Fruit fly (Drosophila melanogaster) whole organism, adult: ENCODE results near the gene inaF-A.
A peak's percentile ranks its signal among the peaks of the same experiment; 100 is the strongest.

Experiments
- CG11617 ChIP-seq: fragments of 200-800 bp; sonication (Bioruptor generic); optimal IDR thresholded peaks from 2 replicates; lab custom pipeline; 2017; ENCODE audit warnings: mild to moderate bottlenecking, missing biosample characterization, missing genetic modification reagents, missing genetic modification characterization
- CG12768 ChIP-seq: fragments of 200-800 bp; sonication (Bioruptor generic); optimal IDR thresholded peaks from 2 replicates; lab custom pipeline; 2017; ENCODE audit warnings: missing biosample characterization, missing genetic modification characterization, mild to moderate bottlenecking, moderate library complexity, missing genetic modification reagents
- CG14711 ChIP-seq: fragments of 200-800 bp; sonication (Bioruptor generic); optimal IDR thresholded peaks from 2 replicates; lab custom pipeline; 2018; ENCODE audit warnings: missing biosample characterization, mild to moderate bottlenecking, missing genetic modification characterization, moderate library complexity
- CG1620 ChIP-seq: fragments of 200-800 bp; sonication (Bioruptor generic); optimal IDR thresholded peaks from 2 replicates; lab custom pipeline; 2016; ENCODE audit warnings: missing biosample characterization, missing genetic modification characterization
- CG33017 ChIP-seq: fragments of 200-800 bp; sonication (Bioruptor generic); optimal IDR thresholded peaks from 2 replicates; lab custom pipeline; 2018; ENCODE audit warnings: missing biosample characterization, mild to moderate bottlenecking, missing genetic modification characterization, moderate library complexity
- CG5204 ChIP-seq: fragments of 200-800 bp; sonication (Bioruptor generic); optimal IDR thresholded peaks from 2 replicates; lab custom pipeline; 2016; ENCODE audit warnings: missing biosample characterization, missing genetic modification characterization
- CG7045 ChIP-seq: fragments of 200-800 bp; sonication (Bioruptor generic); optimal IDR thresholded peaks from 2 replicates; lab custom pipeline; 2017; ENCODE audit warnings: missing biosample characterization, mild to moderate bottlenecking, missing genetic modification characterization
- CG7101 ChIP-seq: fragments of 200-800 bp; sonication (Bioruptor generic); optimal IDR thresholded peaks from 2 replicates; lab custom pipeline; 2018; ENCODE audit warnings: missing biosample characterization, mild to moderate bottlenecking, missing genetic modification characterization, moderate library complexity
- Clk ChIP-seq: fragments of 200-800 bp; sonication (Bioruptor generic); optimal IDR thresholded peaks from 2 replicates; lab custom pipeline; 2017; ENCODE audit warnings: missing biosample characterization, missing genetic modification characterization
- Crg-1 ChIP-seq: fragments of 200-800 bp; sonication (Bioruptor generic); optimal IDR thresholded peaks from 2 replicates; lab custom pipeline; 2016; ENCODE audit warnings: missing biosample characterization, missing genetic modification characterization
- Hr96 ChIP-seq: fragments of 200-800 bp; sonication (Bioruptor generic); optimal IDR thresholded peaks from 2 replicates; lab custom pipeline; 2016; ENCODE audit warnings: missing biosample characterization, missing genetic modification characterization
- Mnt ChIP-seq: fragments of 200-800 bp; sonication (Bioruptor generic); optimal IDR thresholded peaks from 2 replicates; lab custom pipeline; 2016; ENCODE audit warnings: missing biosample characterization, mild to moderate bottlenecking, missing genetic modification characterization
- bab1 ChIP-seq: fragments of 200-800 bp; sonication (Bioruptor generic); optimal IDR thresholded peaks from 3 replicates; lab custom pipeline; 2019; ENCODE audit warnings: missing biosample characterization, mild to moderate bottlenecking, missing genetic modification characterization, moderate library complexity
- cic ChIP-seq: fragments of 200-800 bp; sonication (Bioruptor generic); optimal IDR thresholded peaks from 2 replicates; lab custom pipeline; 2017; ENCODE audit warnings: missing biosample characterization, mild to moderate bottlenecking, missing genetic modification characterization, moderate library complexity
- cnc ChIP-seq, 2 experiments: fragments of >200 bp; optimal IDR thresholded peaks; 2 replicates each; lab custom pipeline; 2017
- kay ChIP-seq: fragments of 200-800 bp; sonication (Bioruptor generic); peaks from one replicate; lab custom pipeline; 2016; ENCODE audit warnings: missing biosample characterization, missing genetic modification characterization, borderline replicate concordance
- ovo ChIP-seq: fragments of 200-800 bp; sonication (Bioruptor generic); optimal IDR thresholded peaks from 2 replicates; lab custom pipeline; 2016; ENCODE audit warnings: missing biosample characterization, missing genetic modification characterization
- pad ChIP-seq: fragments of 200-800 bp; sonication (Bioruptor generic); optimal IDR thresholded peaks from 3 replicates; lab custom pipeline; 2017; ENCODE audit warnings: missing biosample characterization, missing genetic modification characterization, mild to moderate bottlenecking, moderate library complexity, missing genetic modification reagents
- tj ChIP-seq: fragments of 200-800 bp; sonication (Bioruptor generic); optimal IDR thresholded peaks from 3 replicates; lab custom pipeline; 2017; ENCODE audit warnings: missing biosample characterization, mild to moderate bottlenecking, missing genetic modification characterization, moderate library complexity
- toe ChIP-seq: fragments of 200-800 bp; sonication (Bioruptor generic); optimal IDR thresholded peaks from 2 replicates; lab custom pipeline; 2016; ENCODE audit warnings: missing biosample characterization, missing genetic modification characterization

Gene inaF-A

DNA sequence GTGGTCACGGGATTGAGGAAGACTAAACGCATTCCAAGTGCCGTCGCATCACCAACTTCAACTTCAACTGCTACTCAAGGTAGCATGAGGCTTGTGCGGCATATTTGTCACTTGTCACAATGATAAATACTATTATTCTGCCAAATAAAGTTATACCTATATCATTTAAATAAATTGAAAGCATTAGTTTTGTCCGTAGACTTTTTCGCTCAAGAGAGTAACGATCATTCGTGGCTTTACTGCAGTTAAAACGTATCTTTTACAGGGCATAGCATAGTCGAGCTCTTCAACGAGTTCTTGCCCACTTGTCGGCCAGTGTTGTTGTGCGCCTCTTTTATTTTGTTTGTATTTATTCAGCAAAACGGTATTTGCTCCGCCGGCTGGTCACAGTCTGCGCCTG is 2.7 kb upstream of the inaF-A start:
- TF ChIP-seq ovo (GFP tag; lab: Kevin White, UChicago) = no peak
- no peak for TF ChIP-seq Hr96 (GFP tag; lab: Kevin White, UChicago)
- no peak for TF ChIP-seq CG12768
- no peak for TF ChIP-seq Clk
- no peak for TF ChIP-seq kay (GFP tag; lab: Kevin White, UChicago)
- TF ChIP-seq pad (GFP tag; lab: Kevin White, UChicago) = no peak
- no peak for TF ChIP-seq CG1620 (GFP tag; lab: Kevin White, UChicago)
- no peak for TF ChIP-seq Mnt
- TF ChIP-seq Crg-1 (GFP tag; lab: Kevin White, UChicago) = no peak
- TF ChIP-seq bab1 (GFP tag; lab: Kevin White, UChicago) = no peak
- no peak for TF ChIP-seq tj (GFP tag; lab: Kevin White, UChicago)
- TF ChIP-seq CG14711 (tag; lab: Kevin White, UChicago) = no peak
- no peak for TF ChIP-seq CG7101 (tag; lab: Kevin White, UChicago)
- no peak for TF ChIP-seq CG33017 (tag; lab: Kevin White, UChicago)
- TF ChIP-seq cic (GFP tag; lab: Kevin White, UChicago) = no peak
- TF ChIP-seq cnc (optimal IDR thresholded peaks at IDR 0.05; lab: Kevin White, UChicago) = no peak
- TF ChIP-seq CG11617 = no peak
- no peak for TF ChIP-seq toe (GFP tag; lab: Kevin White, UChicago)

DNA sequence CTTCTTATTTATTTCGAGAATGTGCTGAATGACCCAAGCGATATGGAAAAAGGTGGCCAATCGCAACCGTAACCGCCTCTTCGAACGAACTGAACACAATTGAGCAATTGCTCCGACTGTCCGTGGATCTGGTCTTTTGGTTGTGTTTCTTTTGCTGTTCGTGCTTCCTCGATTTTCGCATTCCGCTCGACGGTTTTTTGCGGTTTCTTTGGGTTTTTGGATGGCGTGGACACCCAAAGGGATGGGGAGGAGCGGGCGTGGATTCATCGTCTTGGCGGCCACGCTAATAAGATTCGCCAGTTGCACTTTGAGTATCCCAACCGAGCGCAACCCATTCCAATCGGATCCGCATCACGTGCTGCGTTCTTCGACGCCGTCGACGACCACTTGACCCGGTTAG is 1.0 kb downstream of the inaF-A start, which contains the start of gene inaF-B:
TSS of gene inaF-B (minus strand) at position 101 of the 400 bp plus-strand sequence.
- no peak for TF ChIP-seq toe (GFP tag; lab: Kevin White, UChicago)
- TF ChIP-seq CG12768 = no peak
- no peak for TF ChIP-seq Mnt
- no peak for TF ChIP-seq CG7045
- TF ChIP-seq Hr96 (GFP tag; lab: Kevin White, UChicago) = no peak
- no peak for TF ChIP-seq tj (GFP tag; lab: Kevin White, UChicago)
- TF ChIP-seq ovo (GFP tag; lab: Kevin White, UChicago) = no peak
- TF ChIP-seq kay (GFP tag; lab: Kevin White, UChicago) = no peak
- TF ChIP-seq CG33017 (tag; lab: Kevin White, UChicago) = no peak
- no peak for TF ChIP-seq CG14711 (tag; lab: Kevin White, UChicago)
- TF ChIP-seq cnc (optimal IDR thresholded peaks at IDR 0.05; lab: Kevin White, UChicago) = no peak
- TF ChIP-seq bab1 (GFP tag; lab: Kevin White, UChicago) = no peak
- no peak for TF ChIP-seq Crg-1 (GFP tag; lab: Kevin White, UChicago)
- TF ChIP-seq CG7101 (tag; lab: Kevin White, UChicago) = no peak
- TF ChIP-seq cic (GFP tag; lab: Kevin White, UChicago) = no peak
- no peak for TF ChIP-seq CG11617
- TF ChIP-seq CG5204 (GFP tag; lab: Kevin White, UChicago) = no peak
- no peak for TF ChIP-seq CG1620 (GFP tag; lab: Kevin White, UChicago)
- TF ChIP-seq Clk = no peak
- TF ChIP-seq pad (GFP tag; lab: Kevin White, UChicago) = no peak

DNA sequence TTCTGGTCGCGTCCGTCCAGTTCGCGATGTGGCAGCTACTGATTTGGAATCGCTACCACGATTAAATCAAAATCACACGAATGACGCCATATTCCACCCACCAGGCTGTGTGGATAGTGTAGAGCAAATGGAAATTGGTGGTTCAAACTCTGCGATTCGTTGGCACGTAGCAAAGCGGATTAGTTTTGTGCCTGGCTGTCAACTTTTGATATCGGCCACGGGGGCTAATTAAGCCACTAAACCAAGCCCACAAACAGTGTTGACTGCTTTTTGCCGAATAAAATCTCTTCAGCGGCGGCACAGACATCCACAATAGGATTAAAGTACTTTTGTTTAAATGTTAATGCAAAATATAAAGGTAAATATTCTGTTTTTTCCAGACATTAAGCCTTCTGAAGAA is 2.0 kb downstream of the inaF-A start, which contains the start of gene inaF-C:
TSS of gene inaF-C (minus strand) at position 101 of the 400 bp plus-strand sequence.
- no peak for TF ChIP-seq toe (GFP tag; lab: Kevin White, UChicago)
- TF ChIP-seq CG12768 = no peak
- TF ChIP-seq ovo (GFP tag; lab: Kevin White, UChicago) = no peak
- no peak for TF ChIP-seq CG14711 (tag; lab: Kevin White, UChicago)
- TF ChIP-seq Clk = no peak

DNA sequence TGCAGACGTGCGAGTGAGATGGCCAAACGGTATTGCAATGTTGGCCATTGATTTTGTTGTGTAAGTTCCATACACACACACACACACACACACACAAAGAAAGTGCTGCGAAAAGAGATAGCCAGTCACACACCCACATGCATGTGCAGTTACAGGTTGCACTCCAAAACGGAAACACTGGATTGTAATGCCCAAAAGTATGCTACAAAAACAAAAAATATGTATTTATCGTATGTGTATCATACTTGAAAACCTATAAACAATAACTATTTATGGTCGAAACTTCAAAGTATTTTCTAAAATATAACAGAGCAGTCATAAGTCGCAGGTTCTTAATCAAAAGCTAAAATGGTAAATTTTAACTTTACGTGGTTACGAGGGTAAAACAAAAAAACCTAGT is 3.7 kb downstream of the inaF-A start:
- TF ChIP-seq CG7045 (peak; percentile 58), CG1620 (GFP tag; lab: Kevin White, UChicago) (no peak), cnc (optimal IDR thresholded peaks at IDR 0.05; lab: Kevin White, UChicago) (no peak), toe (GFP tag; lab: Kevin White, UChicago) (no peak), CG7101 (tag; lab: Kevin White, UChicago) (peak; percentile 23), bab1 (GFP tag; lab: Kevin White, UChicago) (no peak), CG33017 (tag; lab: Kevin White, UChicago) (no peak), cic (GFP tag; lab: Kevin White, UChicago) (no peak), CG14711 (tag; lab: Kevin White, UChicago) (no peak), CG5204 (GFP tag; lab: Kevin White, UChicago) (peak; percentile 57), CG12768 (peak; percentile 38), kay (GFP tag; lab: Kevin White, UChicago) (no peak), Hr96 (GFP tag; lab: Kevin White, UChicago) (peak; percentile 35), Mnt (no peak), ovo (GFP tag; lab: Kevin White, UChicago) (no peak), pad (GFP tag; lab: Kevin White, UChicago) (peak; percentile 6), Clk (no peak), Crg-1 (GFP tag; lab: Kevin White, UChicago) (no peak), CG11617 (peak; percentile 16), tj (GFP tag; lab: Kevin White, UChicago) (peak; percentile 3)

DNA sequence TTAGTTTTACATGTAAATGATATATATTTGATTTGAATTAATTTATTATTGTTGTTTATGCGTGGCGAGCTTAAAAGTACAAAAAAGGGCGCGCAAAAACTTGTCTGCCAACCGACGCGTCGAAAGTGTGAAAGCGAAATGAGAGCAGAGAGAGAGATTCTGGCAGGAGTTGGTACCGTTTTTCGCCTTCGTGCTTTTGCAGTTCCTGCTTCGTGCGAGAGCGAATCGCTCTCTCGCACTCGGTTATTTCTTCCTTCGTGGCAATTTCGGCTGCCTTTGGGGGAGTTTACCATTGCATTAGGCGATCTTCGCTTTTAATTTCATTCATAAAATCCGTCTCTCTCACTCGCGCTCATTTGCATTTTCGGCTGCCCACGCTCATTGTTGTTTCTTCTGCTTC is 4.7 kb downstream of the inaF-A start, which contains the start of gene inaF-D:
TSS of gene inaF-D (minus strand) at position 101 of the 400 bp plus-strand sequence.
- TF ChIP-seq Hr96 (GFP tag; lab: Kevin White, UChicago) = no peak
- TF ChIP-seq kay (GFP tag; lab: Kevin White, UChicago) = no peak
- TF ChIP-seq tj (GFP tag; lab: Kevin White, UChicago) = no peak
- no peak for TF ChIP-seq Crg-1 (GFP tag; lab: Kevin White, UChicago)
- no peak for TF ChIP-seq Mnt
- no peak for TF ChIP-seq CG33017 (tag; lab: Kevin White, UChicago)
- no peak for TF ChIP-seq bab1 (GFP tag; lab: Kevin White, UChicago)
- no peak for TF ChIP-seq CG1620 (GFP tag; lab: Kevin White, UChicago)

DNA sequence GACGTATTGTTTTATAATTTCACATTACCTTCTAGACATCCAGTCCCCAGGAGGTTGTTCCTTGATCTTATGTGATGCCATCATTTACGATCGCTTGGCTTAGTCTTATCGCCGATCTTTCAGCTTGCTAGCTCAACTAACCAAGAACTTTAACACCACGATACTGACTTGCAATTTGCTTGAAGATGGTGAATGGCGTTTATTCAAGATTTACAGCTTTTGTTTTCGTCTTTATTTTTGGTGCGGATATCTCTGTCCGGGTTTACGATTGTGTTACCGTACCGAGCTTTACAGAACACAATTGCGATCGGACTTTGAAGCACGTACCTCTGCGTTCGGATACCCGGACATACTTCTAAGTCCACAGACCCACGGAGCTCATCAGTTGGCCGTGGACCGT is 9.7 kb downstream of the inaF-A start, which contains the start of gene CG15221:
TSS of gene CG15221 (plus strand) at position 301 of the 400 bp plus-strand sequence.
- TF ChIP-seq CG33017 (tag; lab: Kevin White, UChicago) (no peak), CG14711 (tag; lab: Kevin White, UChicago) (no peak), CG12768 (no peak)
